Worm (Caenorhabditis elegans) whole organism, early embryonic: ENCODE data around the gene rnst-2.

Experiments used
- B0310.2 ChIP-seq: sonication (generic microtip); optimal IDR thresholded peaks from 2 replicates; lab custom pipeline; 2016; ENCODE audit warnings: mild to moderate bottlenecking, missing genetic modification characterization, missing compliant biosample characterization
- F13C5.2 ChIP-seq: sonication (generic microtip); optimal IDR thresholded peaks from 2 replicates; lab custom pipeline; 2017; ENCODE audit warnings: mild to moderate bottlenecking, missing genetic modification characterization, inconsistent platforms, missing compliant biosample characterization
- aly-1 ChIP-seq: sonication (generic microtip); optimal IDR thresholded peaks from 2 replicates; lab custom pipeline; 2016; ENCODE audit warnings: missing genetic modification characterization, missing compliant biosample characterization
- ama-1 ChIP-seq: fragments of 150-350 bp; optimal IDR thresholded peaks from 2 replicates; lab custom pipeline; 2014
- ceh-36 ChIP-seq: sonication (generic microtip); optimal IDR thresholded peaks from 2 replicates; lab custom pipeline; 2016; ENCODE audit warnings: missing genetic modification characterization, inconsistent platforms, missing compliant biosample characterization
- flt-1 ChIP-seq: fragments of 200-800 bp; sonication (Bioruptor generic); IDR thresholded peaks from 2 replicates; pipeline ENCODE4 v1.3.6; 2022; ENCODE audit warnings: missing genetic modification characterization, missing compliant biosample characterization
- hmbx-1 ChIP-seq: sonication (generic microtip); optimal IDR thresholded peaks from 2 replicates; lab custom pipeline; 2016; ENCODE audit warnings: mild to moderate bottlenecking, missing genetic modification characterization, missing compliant biosample characterization
- hmg-4 ChIP-seq: fragments of 200-800 bp; sonication (Bioruptor generic); optimal IDR thresholded peaks from 2 replicates; lab custom pipeline; 2018; ENCODE audit warnings: mild to moderate bottlenecking, missing genetic modification characterization, missing compliant biosample characterization
- hnd-1 ChIP-seq: sonication (generic microtip); optimal IDR thresholded peaks from 2 replicates; lab custom pipeline; 2016; ENCODE audit warnings: missing genetic modification characterization, missing compliant biosample characterization
- pes-1 ChIP-seq: fragments of 200-800 bp; sonication (Bioruptor generic); IDR thresholded peaks from 2 replicates; pipeline ENCODE4 v1.3.6; 2022; ENCODE audit warnings: missing genetic modification reagents, missing genetic modification characterization, missing compliant biosample characterization
- scrt-1 ChIP-seq: fragments of 200-800 bp; sonication (Bioruptor generic); IDR thresholded peaks from 2 replicates; pipeline ENCODE4 v1.3.6; 2022; ENCODE audit warnings: missing genetic modification characterization, missing compliant biosample characterization
- sea-1 ChIP-seq: fragments of 200-800 bp; sonication (Bioruptor generic); conservative IDR thresholded peaks from 2 replicates; pipeline ENCODE4 v1.3.6; 2022; ENCODE audit warnings: missing genetic modification characterization, missing compliant biosample characterization
- tbx-11 ChIP-seq: fragments of 200-800 bp; sonication (Bioruptor generic); IDR thresholded peaks from 2 replicates; pipeline ENCODE4 v1.3.6; 2022; ENCODE audit warnings: missing genetic modification characterization, missing compliant biosample characterization

- TF ChIP-seq ama-1 (no peak), tbx-11 (GFP tag; lab: Robert Waterston, UW) (no peak), hmg-4 (no peak), flt-1 (GFP tag; lab: Robert Waterston, UW) (no peak), hnd-1 (tag; lab: Kevin White, UChicago) (no peak), F13C5.2 (tag; lab: Kevin White, UChicago) (no peak), B0310.2 (tag; lab: Kevin White, UChicago) (no peak), aly-1 (tag; lab: Kevin White, UChicago) (no peak), ceh-36 (tag; lab: Kevin White, UChicago) (peak; percentile 69), sea-1 (GFP tag; lab: Robert Waterston, UW) (no peak), scrt-1 (no peak), hmbx-1 (tag; lab: Kevin White, UChicago) (no peak), pes-1 (GFP tag; lab: Robert Waterston, UW) (no peak)
These were observed 50.8 kb downstream of the rnst-2 start for ce11 chrV:1112180-1112579.
